Worm (Caenorhabditis elegans): ENCODE measurements around the gene C06E1.11.

C06E1.11 gene

DNA sequence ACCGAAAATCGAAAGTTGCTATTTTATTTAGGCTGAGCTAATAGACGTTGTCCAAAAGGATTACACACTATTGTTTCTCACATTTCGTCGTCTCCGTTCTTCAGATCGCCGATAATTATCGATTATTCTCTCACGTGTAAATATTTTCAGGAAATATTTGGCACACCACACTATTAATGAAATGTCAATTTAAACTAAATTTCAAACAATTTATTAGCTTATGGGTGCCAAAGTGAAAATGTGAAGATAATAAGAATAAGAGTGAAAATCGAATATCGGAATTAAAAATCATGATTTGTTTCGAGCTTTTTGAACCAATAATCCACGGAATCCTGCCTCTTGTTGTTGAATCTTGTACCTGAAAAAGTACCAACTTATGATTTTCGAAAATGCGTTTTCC is at the start of gene C06E1.11:
C06E1.11 (minus strand) TSS at position 101 of the 400 bp plus-strand sequence.
- TF ChIP-seq sox-2 (GFP tag; IDR thresholded peaks at IDR 0.05) (no peak), nhr-11 (tag; optimal IDR thresholded peaks at IDR 0.05) (no peak)

DNA sequence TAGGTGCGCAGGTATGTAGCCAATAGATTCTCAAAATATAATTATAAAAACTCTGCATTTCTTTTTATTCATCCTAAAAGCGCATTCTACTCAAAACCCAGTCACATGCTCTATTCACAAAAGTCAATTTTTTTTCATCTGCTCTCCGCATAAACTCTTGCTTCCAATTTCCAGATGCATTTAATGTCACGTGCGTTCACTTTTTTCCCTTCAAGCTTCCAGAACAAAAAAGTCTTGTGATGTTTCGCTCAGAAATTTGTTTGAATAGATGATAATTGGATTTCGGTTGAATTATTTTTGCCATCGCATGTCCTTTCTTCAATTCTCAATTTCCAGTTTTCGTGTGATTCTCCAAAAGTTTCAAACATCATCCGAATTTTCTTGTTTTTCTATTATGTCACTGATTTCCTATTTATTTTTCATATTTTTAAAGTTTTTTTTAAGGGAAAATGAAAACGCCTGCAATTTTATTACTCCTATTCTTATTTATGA is 48.5 kb upstream of the C06E1.11 start, which contains the start of gene F22B7.1:
F22B7.1 (plus strand) TSS at position 442 of the 492 bp plus-strand sequence.
- TF ChIP-seq zip-5 (tag; optimal IDR thresholded peaks at IDR 0.05) (no peak), sdc-2 (tag; optimal IDR thresholded peaks at IDR 0.05) (no peak), ceh-18 (tag; optimal IDR thresholded peaks at IDR 0.05) (no peak), npax-4 (tag; optimal IDR thresholded peaks at IDR 0.05) (no peak), hlh-30 (tag; optimal IDR thresholded peaks at IDR 0.05; ENCODE audit: insufficient read depth) (peak; percentile 21), pax-1 (tag; optimal IDR thresholded peaks at IDR 0.05) (no peak)

DNA sequence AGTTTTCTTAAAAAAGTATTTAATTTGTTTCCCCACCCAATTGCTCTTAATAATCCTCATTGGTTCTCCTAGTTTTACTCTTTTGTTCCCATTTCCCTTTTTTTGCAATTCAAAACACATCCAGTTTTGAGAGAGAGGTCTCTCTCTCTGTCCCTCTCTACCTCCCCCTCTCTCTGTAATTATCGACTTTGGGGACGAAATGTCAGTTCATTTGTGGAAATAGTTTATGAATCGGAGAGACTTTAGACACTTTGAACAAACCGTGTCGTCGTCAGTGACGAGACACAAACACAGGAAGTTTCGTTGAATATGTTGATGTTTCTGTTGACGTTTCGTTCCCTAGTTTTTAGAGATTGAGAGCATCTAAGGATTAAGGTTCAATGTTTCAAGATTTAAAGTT is 46.7 kb upstream of the C06E1.11 start:
- TF ChIP-seq hlh-8 (tag; optimal IDR thresholded peaks at IDR 0.05) (no peak), pros-1 (tag; optimal IDR thresholded peaks at IDR 0.05) (peak; percentile 49)

DNA sequence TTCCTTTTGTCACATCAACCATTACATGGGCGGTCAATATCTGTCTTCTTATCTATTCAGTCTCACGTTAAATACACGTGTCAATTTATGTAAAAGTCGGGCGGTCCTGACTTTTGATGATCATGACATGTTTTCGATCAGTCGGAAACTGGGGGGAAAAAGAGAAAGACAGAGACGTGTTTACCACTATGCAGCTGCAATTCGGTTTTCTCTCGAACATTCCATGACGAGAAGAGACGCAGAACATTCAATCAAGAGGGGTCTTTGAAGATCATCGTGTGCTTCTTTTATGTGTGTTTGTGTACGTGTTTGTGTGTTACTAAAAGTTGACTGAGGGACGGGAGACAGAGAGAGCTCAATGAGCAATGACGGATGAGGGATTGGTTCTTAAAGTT is 41.9 kb upstream of the C06E1.11 start:
- TF ChIP-seq unc-3 (GFP tag; conservative IDR thresholded peaks at IDR 0.05): no peak
- TF ChIP-seq unc-3 (tag; optimal IDR thresholded peaks at IDR 0.05): no peak
- no peak for TF ChIP-seq hlh-15 (tag; optimal IDR thresholded peaks at IDR 0.05)
- TF ChIP-seq dve-1 (tag; optimal IDR thresholded peaks at IDR 0.05): peak; percentile 62
- TF ChIP-seq C08G9.2 (tag; optimal IDR thresholded peaks at IDR 0.05): no peak
- no peak for TF ChIP-seq ceh-48 (tag; optimal IDR thresholded peaks at IDR 0.05)
- no peak for TF ChIP-seq tbx-7 (tag; optimal IDR thresholded peaks at IDR 0.05)
- TF ChIP-seq hlh-8 (tag; optimal IDR thresholded peaks at IDR 0.05): peak; percentile 33
- no peak for TF ChIP-seq pros-1 (tag; optimal IDR thresholded peaks at IDR 0.05)
- no peak for TF ChIP-seq unc-42 (tag; optimal IDR thresholded peaks at IDR 0.05)
- TF ChIP-seq nhr-11 (tag; optimal IDR thresholded peaks at IDR 0.05): no peak
- peak; percentile 58 for TF ChIP-seq nfya-1 (tag; optimal IDR thresholded peaks at IDR 0.05)
- no peak for TF ChIP-seq pat-9 (tag; optimal IDR thresholded peaks at IDR 0.05)
- TF ChIP-seq mec-3 (tag; optimal IDR thresholded peaks at IDR 0.05; ENCODE audit: borderline replicate concordance): no peak
- TF ChIP-seq ceh-2 (tag; optimal IDR thresholded peaks at IDR 0.05): no peak
- no peak for TF ChIP-seq ceh-6 (GFP tag; optimal IDR thresholded peaks at IDR 0.05)
- no peak for TF ChIP-seq sdc-2 (tag; optimal IDR thresholded peaks at IDR 0.05)
- TF ChIP-seq ahr-1 (tag; optimal IDR thresholded peaks at IDR 0.05): no peak
- TF ChIP-seq ceh-45 (GFP tag; IDR thresholded peaks at IDR 0.05): no peak
- peak; percentile 78 for TF ChIP-seq tbx-2 (tag; optimal IDR thresholded peaks at IDR 0.05)
- TF ChIP-seq syd-9 (tag; optimal IDR thresholded peaks at IDR 0.05): no peak
- TF ChIP-seq C38D4.7 (GFP tag; optimal IDR thresholded peaks at IDR 0.05): no peak
- TF ChIP-seq ztf-16 (tag; optimal IDR thresholded peaks at IDR 0.05): peak; percentile 10
- TF ChIP-seq pqm-1 (tag; optimal IDR thresholded peaks at IDR 0.05): peak; percentile 80
- no peak for TF ChIP-seq hlh-13 (GFP tag; optimal IDR thresholded peaks at IDR 0.05)
- TF ChIP-seq K02D7.2 (tag; optimal IDR thresholded peaks at IDR 0.05): no peak
- TF ChIP-seq gmeb-2 (tag; optimal IDR thresholded peaks at IDR 0.05): no peak
- no peak for TF ChIP-seq lim-6 (tag; optimal IDR thresholded peaks at IDR 0.05)
- no peak for TF ChIP-seq ceh-30 (tag; optimal IDR thresholded peaks at IDR 0.05)
- no peak for TF ChIP-seq ttx-3 (tag; optimal IDR thresholded peaks at IDR 0.05)
- TF ChIP-seq K09A11.1 (tag; optimal IDR thresholded peaks at IDR 0.05; ENCODE audit: insufficient read depth): peak; percentile 20
- TF ChIP-seq ceh-34 (tag; optimal IDR thresholded peaks at IDR 0.05): no peak
- TF ChIP-seq zip-5 (tag; optimal IDR thresholded peaks at IDR 0.05): no peak
- TF ChIP-seq npax-4 (tag; optimal IDR thresholded peaks at IDR 0.05): no peak
- no peak for TF ChIP-seq madf-2 (tag; optimal IDR thresholded peaks at IDR 0.05)
- no peak for TF ChIP-seq ceh-14 (tag; optimal IDR thresholded peaks at IDR 0.05)
- TF ChIP-seq sox-2 (GFP tag; IDR thresholded peaks at IDR 0.05): no peak
- no peak for TF ChIP-seq ceh-24 (tag; optimal IDR thresholded peaks at IDR 0.05)
- TF ChIP-seq eyg-1 (tag; optimal IDR thresholded peaks at IDR 0.05): no peak
- TF ChIP-seq pax-1 (tag; optimal IDR thresholded peaks at IDR 0.05): no peak
- no peak for TF ChIP-seq ceh-31 (tag; optimal IDR thresholded peaks at IDR 0.05)
- no peak for TF ChIP-seq ref-2 (tag; optimal IDR thresholded peaks at IDR 0.05)
- TF ChIP-seq sox-4 (tag; optimal IDR thresholded peaks at IDR 0.05): no peak
- no peak for TF ChIP-seq ceh-9 (tag; optimal IDR thresholded peaks at IDR 0.05)
